Fruit fly (Drosophila melanogaster) Kc167 (cell line): ENCODE results near the gene CG10508.

ENCODE experiments used
- h ChIP-seq: fragments of >200 bp; optimal IDR thresholded peaks from 3 replicates; lab custom pipeline; 2018; ENCODE audit warnings: missing external identifiers
- insv ChIP-seq: fragments of >200 bp; optimal IDR thresholded peaks from 3 replicates; lab custom pipeline; 2018; ENCODE audit warnings: missing external identifiers
- psq ChIP-seq: fragments of >200 bp; optimal IDR thresholded peaks from 2 replicates; lab custom pipeline; 2017; ENCODE audit warnings: missing external identifiers

dm6 chr3L:21201246-21201896, 8.6 kb upstream of the CG10508 start:
- TF ChIP-seq h: no peak
- no peak for TF ChIP-seq insv (lab: Kevin White, UChicago)
- no peak for TF ChIP-seq psq (lab: Kevin White, UChicago)
